Fruit fly (Drosophila melanogaster) whole organism, embryonic: ENCODE data around the gene Notum.

ENCODE experiments used
- CG17829 ChIP-seq: fragments of 200-800 bp; optimal IDR thresholded peaks from 2 replicates; lab custom pipeline; 2019; ENCODE audit warnings: missing biosample characterization, mild to moderate bottlenecking, missing genetic modification characterization, moderate library complexity
- CG2202 ChIP-seq: fragments of 200-800 bp; sonication (Bioruptor generic); optimal IDR thresholded peaks from 2 replicates; lab custom pipeline; 2018; ENCODE audit warnings: missing biosample characterization, mild to moderate bottlenecking, missing genetic modification characterization
- CG9817 ChIP-seq: fragments of 200-800 bp; sonication (Bioruptor generic); optimal IDR thresholded peaks from 2 replicates; lab custom pipeline; 2018; ENCODE audit warnings: missing biosample characterization, mild to moderate bottlenecking, missing genetic modification characterization, moderate library complexity
- hbn ChIP-seq: fragments of 200-800 bp; sonication (Bioruptor generic); IDR thresholded peaks from 2 replicates; pipeline ENCODE4 v1.3.6; 2022; ENCODE audit warnings: missing biosample characterization, missing genetic modification characterization; ENCODE audit not compliant: partially characterized antibody

dm6 chr3L:16041260-16042079 is 18.2 kb downstream of the Notum start:
- TF ChIP-seq CG2202 (tag; lab: Kevin White, UChicago) = no peak
- TF ChIP-seq hbn = no peak
- TF ChIP-seq CG17829 (tag; lab: Kevin White, UChicago) = no peak
- no peak for TF ChIP-seq CG9817 (tag; lab: Kevin White, UChicago)
